Worm (Caenorhabditis elegans) whole organism, L3 larva: ENCODE results near the gene T22F3.2.

Experiments
- eor-1 ChIP-seq, 2 experiments: fragments of 150-350 bp; optimal IDR thresholded peaks; 2 replicates each; lab custom pipeline; 2014 to 2018; ENCODE audit warnings: missing biosample characterization in 2 of 2, missing genetic modification characterization in 2 of 2
- nhr-12 ChIP-seq: fragments of 150-350 bp; optimal IDR thresholded peaks from 2 replicates; lab custom pipeline; 2014; ENCODE audit warnings: missing biosample characterization, missing genetic modification characterization
- snpc-4 ChIP-seq: fragments of 150-350 bp; optimal IDR thresholded peaks from 2 replicates; lab custom pipeline; 2014; ENCODE audit warnings: missing biosample characterization, missing genetic modification characterization

- TF ChIP-seq snpc-4: no peak
- no peak for TF ChIP-seq nhr-12
- no peak for TF ChIP-seq eor-1 (tag; optimal IDR thresholded peaks at IDR 0.05; lab: Kevin White, UChicago)
These were observed 25.2 kb downstream of the T22F3.2 start, which contains the start of gene T22F3.10 for ce11 chrV:3611654-3612053.
